Worm (Caenorhabditis elegans) whole organism, early embryonic: ENCODE results near the gene txt-18.
A peak's percentile ranks its signal among the peaks of the same experiment; 100 is the strongest.

ENCODE experiments used
- B0310.2 ChIP-seq: sonication (generic microtip); optimal IDR thresholded peaks from 2 replicates; lab custom pipeline; 2016; ENCODE audit warnings: mild to moderate bottlenecking, missing genetic modification characterization, missing compliant biosample characterization
- F13C5.2 ChIP-seq: sonication (generic microtip); optimal IDR thresholded peaks from 2 replicates; lab custom pipeline; 2017; ENCODE audit warnings: mild to moderate bottlenecking, missing genetic modification characterization, inconsistent platforms, missing compliant biosample characterization
- ama-1 ChIP-seq: fragments of 150-350 bp; optimal IDR thresholded peaks from 2 replicates; lab custom pipeline; 2014
- ceh-13 ChIP-seq: fragments of 200-800 bp; sonication (Bioruptor generic); optimal IDR thresholded peaks from 2 replicates; lab custom pipeline; 2018; ENCODE audit warnings: mild to moderate bottlenecking, missing genetic modification characterization, missing compliant biosample characterization
- ceh-36 ChIP-seq: sonication (generic microtip); optimal IDR thresholded peaks from 2 replicates; lab custom pipeline; 2016; ENCODE audit warnings: missing genetic modification characterization, inconsistent platforms, missing compliant biosample characterization
- ets-7 ChIP-seq: sonication (generic microtip); optimal IDR thresholded peaks from 2 replicates; lab custom pipeline; 2016; ENCODE audit warnings: missing genotype, missing genetic modification characterization, missing compliant biosample characterization
- flt-1 ChIP-seq: fragments of 200-800 bp; sonication (Bioruptor generic); IDR thresholded peaks from 2 replicates; pipeline ENCODE4 v1.3.6; 2022; ENCODE audit warnings: missing genetic modification characterization, missing compliant biosample characterization
- hmg-4 ChIP-seq: fragments of 200-800 bp; sonication (Bioruptor generic); optimal IDR thresholded peaks from 2 replicates; lab custom pipeline; 2018; ENCODE audit warnings: mild to moderate bottlenecking, missing genetic modification characterization, missing compliant biosample characterization
- pes-1 ChIP-seq: fragments of 200-800 bp; sonication (Bioruptor generic); IDR thresholded peaks from 2 replicates; pipeline ENCODE4 v1.3.6; 2022; ENCODE audit warnings: missing genetic modification reagents, missing genetic modification characterization, missing compliant biosample characterization
- scrt-1 ChIP-seq: fragments of 200-800 bp; sonication (Bioruptor generic); IDR thresholded peaks from 2 replicates; pipeline ENCODE4 v1.3.6; 2022; ENCODE audit warnings: missing genetic modification characterization, missing compliant biosample characterization
- sea-1 ChIP-seq: fragments of 200-800 bp; sonication (Bioruptor generic); conservative IDR thresholded peaks from 2 replicates; pipeline ENCODE4 v1.3.6; 2022; ENCODE audit warnings: missing genetic modification characterization, missing compliant biosample characterization

DNA sequence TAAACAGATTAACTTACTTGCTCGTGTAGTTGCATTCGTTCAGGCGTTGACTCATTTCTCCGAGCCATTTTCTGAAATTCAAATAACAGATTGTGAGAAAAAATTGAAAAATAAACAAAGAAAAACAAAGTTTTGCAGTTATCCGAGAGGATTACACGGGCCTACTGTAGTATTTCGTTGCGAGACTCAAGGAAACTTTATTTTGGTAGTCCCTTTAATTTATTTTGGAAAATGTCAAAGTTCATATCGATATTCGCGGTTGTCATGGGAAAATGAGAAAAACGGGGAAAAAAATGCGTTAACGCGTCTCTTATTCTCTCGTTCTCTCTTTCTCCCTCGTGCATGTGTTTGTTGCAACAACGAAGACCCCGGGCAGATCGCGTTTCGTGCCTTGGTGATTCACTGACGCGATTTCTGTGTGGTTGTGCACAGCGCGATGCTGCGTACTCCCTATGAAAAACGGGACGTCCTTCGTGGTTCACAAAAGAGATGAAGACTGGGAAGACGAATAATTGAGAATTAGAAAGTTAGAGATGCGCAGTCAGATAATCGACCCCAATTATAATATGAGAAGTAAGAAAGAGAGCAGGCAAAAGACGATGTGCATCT is 12.5 kb upstream of the txt-18 start, which contains the start of gene set-4:
- 0 out of 2 replicates have a peak, but pooled peaks have one; percentile 20 for TF ChIP-seq sea-1 (GFP tag; lab: Robert Waterston, UW)
- TF ChIP-seq B0310.2 (tag; lab: Kevin White, UChicago) = no peak
- TF ChIP-seq F13C5.2 (tag; lab: Kevin White, UChicago) = peak; percentile 79
- no peak for TF ChIP-seq pes-1 (GFP tag; lab: Robert Waterston, UW)
- no peak for TF ChIP-seq ama-1 (lab: Kevin White, UChicago)
- peak; percentile 82 for TF ChIP-seq hmg-4 (GFP tag; lab: Kevin White, UChicago)
- TF ChIP-seq flt-1 (GFP tag; lab: Robert Waterston, UW) = no peak
- no peak for TF ChIP-seq ets-7
- TF ChIP-seq ceh-13 (GFP tag; lab: Kevin White, UChicago) = no peak
- TF ChIP-seq scrt-1 (GFP tag; lab: Robert Waterston, UW) = no peak
- TF ChIP-seq ceh-36 (tag; lab: Kevin White, UChicago) = peak; percentile 31
